Fruit fly (Drosophila melanogaster) S2 (cell line): ENCODE data around the gene Rab9Db.

Experiments
- CG8478 ChIP-seq: fragments of >200 bp; optimal IDR thresholded peaks from 2 replicates; lab custom pipeline; 2018
- CTCF ChIP-seq, 2 experiments: fragments of >200 bp; optimal IDR thresholded peaks; 2 replicates each; lab custom pipeline; 2018

DNA sequence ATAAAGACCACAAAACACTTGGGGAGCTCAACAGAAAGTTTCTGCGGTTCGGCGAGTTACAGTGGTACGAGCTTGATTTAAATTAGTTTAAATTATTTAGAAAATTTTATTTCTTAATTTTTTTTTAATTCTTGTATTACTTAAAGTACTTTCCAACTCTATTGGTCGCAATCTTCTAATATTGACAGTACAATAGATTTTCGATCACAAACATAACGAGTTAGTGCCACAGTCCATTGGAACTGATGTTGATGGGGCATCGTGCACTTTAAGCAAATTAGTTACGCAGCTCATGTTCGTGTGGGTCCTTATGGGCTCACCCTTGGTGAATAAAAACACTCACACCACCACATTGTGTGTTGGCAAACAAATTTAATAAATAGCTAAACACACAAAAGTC is 49.5 kb downstream of the Rab9Db start:
- TF ChIP-seq CG8478 (lab: Kevin White, UChicago), result no peak
- TF ChIP-seq CTCF (optimal IDR thresholded peaks at IDR 0.05; lab: Kevin White, UChicago), result no peak
